Fruit fly (Drosophila melanogaster) Kc167 (cell line): ENCODE measurements around the gene Alp12.

ENCODE experiments used
- Myc ChIP-seq: fragments of >200 bp; optimal IDR thresholded peaks from 2 replicates; lab custom pipeline; 2017; ENCODE audit warnings: missing external identifiers
- Sin3A ChIP-seq: fragments of >200 bp; optimal IDR thresholded peaks from 2 replicates; lab custom pipeline; 2018; ENCODE audit warnings: missing external identifiers
- h ChIP-seq: fragments of >200 bp; optimal IDR thresholded peaks from 3 replicates; lab custom pipeline; 2018; ENCODE audit warnings: missing external identifiers
- insv ChIP-seq: fragments of >200 bp; optimal IDR thresholded peaks from 3 replicates; lab custom pipeline; 2018; ENCODE audit warnings: missing external identifiers
- psq ChIP-seq: fragments of >200 bp; optimal IDR thresholded peaks from 2 replicates; lab custom pipeline; 2017; ENCODE audit warnings: missing external identifiers
- ttk ChIP-seq: sonication (Bioruptor generic); optimal IDR thresholded peaks from 2 replicates; lab custom pipeline; 2017; ENCODE audit warnings: missing external identifiers

The Alp12 gene

dm6 chr2L:19469751-19470150, 45.9 kb downstream of the Alp12 start:
- TF ChIP-seq Myc (lab: Kevin White, UChicago) (no peak), psq (lab: Kevin White, UChicago) (no peak), h (no peak), insv (lab: Kevin White, UChicago) (no peak), Sin3A (no peak), ttk (lab: Kevin White, UChicago) (no peak)

DNA sequence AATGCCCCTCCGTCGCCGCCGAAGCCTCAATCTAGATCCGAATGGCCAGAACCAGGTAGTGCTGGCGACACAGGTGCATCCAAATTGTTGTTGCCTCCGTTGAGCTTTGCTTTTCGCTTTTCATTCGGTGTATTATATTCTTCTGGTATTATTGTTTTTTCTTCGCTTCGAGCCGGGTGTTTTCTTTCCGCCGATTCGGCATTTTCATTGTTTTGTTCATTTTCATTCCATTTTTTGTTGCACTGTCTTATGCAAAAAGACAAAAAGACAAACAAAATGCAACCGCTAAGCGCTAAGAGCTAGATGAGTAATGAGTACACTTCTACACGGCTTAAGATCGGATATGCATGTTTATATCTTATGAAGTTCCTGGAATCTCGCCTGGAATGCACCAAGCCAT, 48.4 kb downstream of the Alp12 start:
- TF ChIP-seq ttk (lab: Kevin White, UChicago) (no peak), psq (lab: Kevin White, UChicago) (no peak), Sin3A (no peak), insv (lab: Kevin White, UChicago) (no peak), h (no peak), Myc (lab: Kevin White, UChicago) (no peak)

DNA sequence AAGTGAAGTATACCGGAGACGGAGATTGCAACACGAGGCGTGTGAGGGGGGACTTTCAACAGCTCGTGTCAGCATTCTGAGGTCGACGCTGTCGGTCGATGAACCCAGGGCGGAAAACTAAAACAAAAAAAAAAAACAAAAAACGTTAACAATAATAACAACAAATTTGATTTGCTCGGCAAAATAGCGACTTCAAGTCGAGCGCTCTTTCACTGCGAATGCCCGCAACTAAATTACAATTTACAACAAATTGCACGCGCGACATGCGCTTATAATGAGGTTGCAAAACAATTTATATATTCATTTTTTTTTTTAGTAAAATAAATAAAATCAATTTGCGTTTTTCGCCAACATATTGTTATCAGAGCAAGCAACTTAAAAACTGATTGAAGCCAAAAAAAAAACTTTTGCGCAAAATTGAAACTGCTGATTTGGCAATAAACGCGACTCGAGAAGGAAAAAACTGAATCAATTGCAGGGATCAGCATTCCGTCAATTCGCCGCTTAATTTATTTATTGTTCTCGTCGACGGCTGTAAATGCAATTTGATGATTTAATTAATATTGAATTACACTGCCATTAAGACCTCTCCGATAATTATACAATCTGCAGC, 49.7 kb downstream of the Alp12 start:
- TF ChIP-seq insv (lab: Kevin White, UChicago) (no peak), h (no peak), ttk (lab: Kevin White, UChicago) (no peak), Myc (lab: Kevin White, UChicago) (no peak), psq (lab: Kevin White, UChicago) (no peak), Sin3A (no peak)
